Worm (Caenorhabditis elegans): ENCODE results near the gene ZK218.7.

ZK218.7 gene

ce11 chrV:17098669-17099068 is 6.9 kb upstream of the ZK218.7 start, which contains the start of the genes ZK218.3 and ZK218.4:
TSS of gene ZK218.3 (minus strand) at chrV:17098769.
TSS of gene ZK218.4 (plus strand) at chrV:17098854.
- TF ChIP-seq scrt-1 (GFP tag; IDR thresholded peaks at IDR 0.05) (no peak), flt-1 (GFP tag; IDR thresholded peaks at IDR 0.05) (no peak), aly-1 (tag; optimal IDR thresholded peaks at IDR 0.05) (no peak), sea-1 (GFP tag; conservative IDR thresholded peaks at IDR 0.05) (no peak), F13C5.2 (tag; optimal IDR thresholded peaks at IDR 0.05) (no peak), ceh-13 (GFP tag; optimal IDR thresholded peaks at IDR 0.05) (no peak), ama-1 (optimal IDR thresholded peaks at IDR 0.05) (no peak), hmbx-1 (tag; optimal IDR thresholded peaks at IDR 0.05) (no peak), tbx-11 (GFP tag; IDR thresholded peaks at IDR 0.05) (no peak), tbx-37 (GFP tag; conservative IDR thresholded peaks at IDR 0.05) (no peak), tra-4 (tag; optimal IDR thresholded peaks at IDR 0.05) (no peak), B0310.2 (tag; optimal IDR thresholded peaks at IDR 0.05) (no peak), hmg-4 (GFP tag; optimal IDR thresholded peaks at IDR 0.05) (no peak), pes-1 (GFP tag; IDR thresholded peaks at IDR 0.05) (no peak), ceh-36 (tag; optimal IDR thresholded peaks at IDR 0.05) (no peak), hnd-1 (tag; optimal IDR thresholded peaks at IDR 0.05) (no peak), ets-7 (tag; optimal IDR thresholded peaks at IDR 0.05) (no peak)

DNA sequence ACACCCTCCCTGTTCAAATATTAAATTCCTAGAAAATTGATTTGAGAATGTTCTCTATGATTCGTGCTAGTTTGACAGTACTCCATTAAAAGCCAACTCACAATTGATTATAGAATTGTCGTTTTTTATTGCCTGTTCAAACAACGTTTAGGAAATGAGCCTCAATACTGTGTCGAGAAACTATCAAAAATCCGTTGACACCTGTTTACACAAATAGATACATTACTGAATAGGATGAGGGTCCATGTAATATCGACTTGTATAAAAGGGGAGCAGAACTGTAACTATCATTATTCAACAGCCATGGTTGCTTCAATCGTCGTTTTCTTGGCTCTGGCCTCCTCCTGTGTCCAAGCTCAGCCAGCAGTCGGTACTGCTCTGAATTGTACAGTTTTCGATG is 4.8 kb upstream of the ZK218.7 start, which contains the start of gene ZK218.5:
ZK218.5 (plus strand) TSS at position 301 of the 400 bp plus-strand sequence.
- TF ChIP-seq aly-1 (tag; optimal IDR thresholded peaks at IDR 0.05) = no peak
- no peak for TF ChIP-seq F13C5.2 (tag; optimal IDR thresholded peaks at IDR 0.05)
- no peak for TF ChIP-seq ama-1 (optimal IDR thresholded peaks at IDR 0.05)
- TF ChIP-seq ceh-36 (tag; optimal IDR thresholded peaks at IDR 0.05) = no peak
- TF ChIP-seq tbx-37 (GFP tag; conservative IDR thresholded peaks at IDR 0.05) = no peak
- no peak for TF ChIP-seq tbx-11 (GFP tag; IDR thresholded peaks at IDR 0.05)
- TF ChIP-seq hmg-4 (GFP tag; optimal IDR thresholded peaks at IDR 0.05) = no peak
- TF ChIP-seq B0310.2 (tag; optimal IDR thresholded peaks at IDR 0.05) = no peak
- TF ChIP-seq hnd-1 (tag; optimal IDR thresholded peaks at IDR 0.05) = no peak
- TF ChIP-seq ceh-13 (GFP tag; optimal IDR thresholded peaks at IDR 0.05) = no peak

DNA sequence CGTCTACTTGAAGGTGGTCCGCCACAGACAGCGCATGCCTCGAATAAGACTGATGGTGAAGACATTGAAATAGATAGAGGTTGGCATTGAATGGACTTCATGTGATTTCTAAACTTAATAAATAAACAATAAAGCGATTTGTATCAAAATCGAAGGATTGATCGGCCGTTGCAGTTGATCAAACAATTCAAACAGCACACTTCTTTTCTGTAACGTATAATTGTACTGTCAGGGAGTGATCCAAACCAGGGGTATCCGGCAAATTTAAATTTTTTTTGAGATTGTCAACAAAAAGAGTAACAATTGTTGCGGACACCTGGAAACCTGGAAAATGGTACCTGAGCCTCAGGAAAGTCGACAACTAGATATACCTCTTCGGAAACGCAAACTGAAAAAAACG is 1.1 kb upstream of the ZK218.7 start, which contains the start of gene nhr-248:
nhr-248 (minus strand) TSS at position 101 of the 400 bp plus-strand sequence.
- TF ChIP-seq flt-1 (GFP tag; IDR thresholded peaks at IDR 0.05) (no peak), ets-7 (tag; optimal IDR thresholded peaks at IDR 0.05) (no peak), tbx-11 (GFP tag; IDR thresholded peaks at IDR 0.05) (no peak), hnd-1 (tag; optimal IDR thresholded peaks at IDR 0.05) (no peak), tbx-37 (GFP tag; conservative IDR thresholded peaks at IDR 0.05) (no peak), hmbx-1 (tag; optimal IDR thresholded peaks at IDR 0.05) (no peak), aly-1 (tag; optimal IDR thresholded peaks at IDR 0.05) (no peak), ceh-13 (GFP tag; optimal IDR thresholded peaks at IDR 0.05) (no peak), pes-1 (GFP tag; IDR thresholded peaks at IDR 0.05) (no peak), B0310.2 (tag; optimal IDR thresholded peaks at IDR 0.05) (no peak), ama-1 (optimal IDR thresholded peaks at IDR 0.05) (no peak), scrt-1 (GFP tag; IDR thresholded peaks at IDR 0.05) (no peak), hmg-4 (GFP tag; optimal IDR thresholded peaks at IDR 0.05) (no peak), F13C5.2 (tag; optimal IDR thresholded peaks at IDR 0.05) (no peak), tra-4 (tag; optimal IDR thresholded peaks at IDR 0.05) (no peak), sea-1 (GFP tag; conservative IDR thresholded peaks at IDR 0.05) (no peak)

DNA sequence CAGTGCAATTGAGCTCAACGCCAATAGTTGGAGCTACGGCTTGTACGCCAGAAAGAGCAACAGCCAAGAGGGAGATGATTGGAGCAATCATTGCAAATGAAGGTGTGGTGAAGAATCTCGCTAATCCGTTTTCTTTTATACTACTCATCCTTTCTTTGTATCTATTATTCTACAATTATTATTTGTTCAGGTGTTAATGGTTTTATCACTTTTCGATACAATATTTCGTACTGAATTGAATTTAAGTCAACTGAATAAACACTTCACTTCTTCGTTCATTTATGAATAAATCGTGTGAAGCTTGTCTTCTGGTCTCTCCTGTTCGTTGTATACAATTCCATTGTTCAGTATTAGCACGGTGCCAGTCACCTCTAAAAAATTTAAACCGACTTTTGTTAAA is 2.7 kb downstream of the ZK218.7 start, which contains the start of gene ZK218.11:
ZK218.11 (minus strand) TSS at position 101 of the 400 bp plus-strand sequence.
- TF ChIP-seq F13C5.2 (tag; optimal IDR thresholded peaks at IDR 0.05) (no peak), B0310.2 (tag; optimal IDR thresholded peaks at IDR 0.05) (no peak), pes-1 (GFP tag; IDR thresholded peaks at IDR 0.05) (no peak), flt-1 (GFP tag; IDR thresholded peaks at IDR 0.05) (no peak), hmbx-1 (tag; optimal IDR thresholded peaks at IDR 0.05) (no peak), tra-4 (tag; optimal IDR thresholded peaks at IDR 0.05) (no peak), ets-7 (tag; optimal IDR thresholded peaks at IDR 0.05) (no peak)

- TF ChIP-seq B0310.2 (tag; optimal IDR thresholded peaks at IDR 0.05) (no peak), sea-1 (GFP tag; conservative IDR thresholded peaks at IDR 0.05) (no peak), ceh-36 (tag; optimal IDR thresholded peaks at IDR 0.05) (no peak), hnd-1 (tag; optimal IDR thresholded peaks at IDR 0.05) (no peak), flt-1 (GFP tag; IDR thresholded peaks at IDR 0.05) (no peak)
Measured at ce11 chrV:17151292-17151691, 45.7 kb downstream of the ZK218.7 start.

ce11 chrV:17154944-17155343 is 49.4 kb downstream of the ZK218.7 start:
- TF ChIP-seq ama-1 (optimal IDR thresholded peaks at IDR 0.05) (no peak), ceh-36 (tag; optimal IDR thresholded peaks at IDR 0.05) (no peak), hmg-4 (GFP tag; optimal IDR thresholded peaks at IDR 0.05) (no peak), tbx-11 (GFP tag; IDR thresholded peaks at IDR 0.05) (no peak), ceh-13 (GFP tag; optimal IDR thresholded peaks at IDR 0.05) (no peak), scrt-1 (GFP tag; IDR thresholded peaks at IDR 0.05) (no peak), aly-1 (tag; optimal IDR thresholded peaks at IDR 0.05) (no peak), flt-1 (GFP tag; IDR thresholded peaks at IDR 0.05) (no peak), F13C5.2 (tag; optimal IDR thresholded peaks at IDR 0.05) (no peak), sea-1 (GFP tag; conservative IDR thresholded peaks at IDR 0.05) (no peak), pes-1 (GFP tag; IDR thresholded peaks at IDR 0.05) (no peak), ets-7 (tag; optimal IDR thresholded peaks at IDR 0.05) (no peak), hmbx-1 (tag; optimal IDR thresholded peaks at IDR 0.05) (no peak)

DNA sequence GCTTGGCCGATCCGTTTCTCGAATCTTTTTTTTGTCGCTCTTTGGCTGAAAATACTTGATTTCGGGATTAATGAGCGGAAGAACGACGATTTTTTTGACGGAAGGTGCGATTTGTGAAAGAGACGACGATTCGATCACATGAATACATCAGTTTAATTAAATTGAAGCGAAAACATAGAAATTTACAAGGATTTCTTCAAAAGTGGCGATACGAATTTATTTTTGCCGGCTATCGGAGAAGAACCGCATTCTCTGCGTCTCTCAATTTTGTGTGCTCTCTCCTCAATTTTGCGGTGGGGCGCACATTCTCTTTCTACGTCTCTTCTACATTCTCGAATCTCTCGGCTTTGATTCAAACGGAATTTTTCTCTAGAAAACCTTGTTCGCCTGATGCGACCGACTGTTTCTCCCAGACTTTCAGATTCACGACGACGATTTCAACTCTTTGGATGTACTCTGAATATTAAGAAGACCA is 49.8 kb downstream of the ZK218.7 start, which contains the start of gene F40D4.17:
F40D4.17 (minus strand) TSS at position 51 of the 475 bp plus-strand sequence.
- TF ChIP-seq aly-1 (tag; optimal IDR thresholded peaks at IDR 0.05) = no peak
